Worm (Caenorhabditis elegans) whole organism, L1 larva: Measurements from ENCODE around the gene K07F5.8.

Experiments
- ceh-82 ChIP-seq, 3 experiments: fragments of 150-350 bp in 1 of 3; sonication (generic microtip) in 2 of 3; optimal IDR thresholded peaks; 2 replicates each; lab custom pipeline; 2014 to 2017; ENCODE audit warnings: missing biosample characterization in 3 of 3, missing genetic modification characterization in 3 of 3
- egl-27 ChIP-seq, 2 experiments: fragments of 150-350 bp in 1 of 2; sonication (generic microtip); optimal IDR thresholded peaks; 3 replicates each; lab custom pipeline; 2017 to 2018; ENCODE audit warnings: missing biosample characterization in 2 of 2, missing genetic modification characterization in 2 of 2, missing genetic modification reagents in 2 of 2
- elt-3 ChIP-seq, 6 experiments: fragments of 150-350 bp in 1 of 6; sonication (generic microtip); optimal IDR thresholded peaks; 2 replicates each; lab custom pipeline; 2017 to 2018; ENCODE audit warnings: missing biosample characterization in 6 of 6, missing genetic modification characterization in 6 of 6, inconsistent platforms in 1 of 6
- fkh-4 ChIP-seq: sonication (generic microtip); optimal IDR thresholded peaks from 2 replicates; lab custom pipeline; 2016; ENCODE audit warnings: missing compliant biosample characterization, missing genetic modification characterization, borderline replicate concordance
- fkh-8 ChIP-seq: sonication (generic microtip); optimal IDR thresholded peaks from 2 replicates; lab custom pipeline; 2016; ENCODE audit warnings: mild to moderate bottlenecking, missing genetic modification characterization, missing compliant biosample characterization
- mdl-1 ChIP-seq, 2 experiments: fragments of 150-350 bp; optimal IDR thresholded peaks; 2 replicates each; lab custom pipeline; 2014 to 2017; ENCODE audit warnings: missing biosample characterization in 2 of 2, missing genetic modification characterization in 2 of 2, inconsistent platforms in 1 of 2
- nhr-12 ChIP-seq: sonication (generic microtip); optimal IDR thresholded peaks from 2 replicates; lab custom pipeline; 2017; ENCODE audit warnings: missing biosample characterization, missing genetic modification characterization
- nhr-237 ChIP-seq: fragments of 150-350 bp; optimal IDR thresholded peaks from 2 replicates; lab custom pipeline; 2014; ENCODE audit warnings: missing biosample characterization, missing genetic modification characterization
- snpc-4 ChIP-seq: fragments of 150-350 bp; optimal IDR thresholded peaks from 2 replicates; lab custom pipeline; 2014; ENCODE audit warnings: missing biosample characterization, missing genetic modification characterization
- tbx-2 ChIP-seq: sonication (generic microtip); optimal IDR thresholded peaks from 2 replicates; lab custom pipeline; 2016; ENCODE audit warnings: missing genetic modification characterization, missing compliant biosample characterization

DNA sequence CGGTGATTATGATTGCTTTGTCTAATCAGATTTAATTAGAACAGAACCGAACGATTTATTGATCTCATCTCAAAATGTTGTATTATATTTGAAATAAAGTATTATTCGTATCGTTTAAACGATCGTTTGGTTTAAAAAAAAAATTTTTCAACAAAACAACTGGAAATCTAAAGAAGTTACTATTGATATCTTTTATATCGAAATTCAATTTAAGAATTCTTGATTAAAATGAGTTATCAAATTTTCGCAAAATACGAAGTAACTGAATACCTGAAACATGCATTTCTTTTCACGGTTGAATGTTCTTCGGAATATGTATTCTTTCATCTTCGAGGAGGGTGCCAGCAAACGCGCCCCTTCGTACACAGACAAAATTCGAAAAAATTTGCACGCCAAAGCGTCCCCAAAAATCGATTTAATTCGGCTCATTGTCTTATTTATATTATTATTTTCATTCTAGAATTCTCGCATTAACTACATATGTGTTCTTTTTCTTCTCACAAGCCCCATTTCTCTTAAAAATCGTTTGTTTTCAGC lies 8.5 kb upstream of the K07F5.8 start, which contains the start of gene npp-1:
- TF ChIP-seq fkh-4 (tag; lab: Kevin White, UChicago) (no peak), fkh-8 (tag; lab: Kevin White, UChicago) (no peak), mdl-1 (tag; optimal IDR thresholded peaks at IDR 0.05; lab: Kevin White, UChicago) (no peak), egl-27 (tag; optimal IDR thresholded peaks at IDR 0.05; lab: Kevin White, UChicago) (no peak), nhr-12 (tag; lab: Kevin White, UChicago) (no peak), snpc-4 (tag; lab: Kevin White, UChicago) (no peak), ceh-82 (tag; optimal IDR thresholded peaks at IDR 0.05; lab: Kevin White, UChicago) (peak in 1 of 3 experiments; percentile 20), nhr-237 (tag; lab: Kevin White, UChicago) (no peak), elt-3 (tag; optimal IDR thresholded peaks at IDR 0.05; lab: Kevin White, UChicago) (peak in 1 of 6 experiments; percentile 24), tbx-2 (tag; lab: Kevin White, UChicago) (no peak)
